Fruit fly (Drosophila melanogaster) whole organism, embryonic: ENCODE measurements around the gene xmas.
A peak's percentile ranks its signal among the peaks of the same experiment; 100 is the strongest.

Source experiments
- Ada2b ChIP-seq: fragments of 200-800 bp; sonication (Bioruptor generic); IDR thresholded peaks from 2 replicates; pipeline ENCODE4 v1.3.6; 2022; ENCODE audit warnings: missing biosample characterization, missing genetic modification characterization
- Aef1 ChIP-seq: fragments of 200-800 bp; sonication (Bioruptor generic); IDR thresholded peaks from 3 replicates; pipeline ENCODE4 v1.3.6; 2022; ENCODE audit warnings: missing biosample characterization, missing genetic modification characterization
- Blimp-1 ChIP-seq: fragments of 200-800 bp; sonication (Bioruptor generic); optimal IDR thresholded peaks from 3 replicates; lab custom pipeline; 2018; ENCODE audit warnings: missing biosample characterization, missing genetic modification characterization, mild to moderate bottlenecking, moderate library complexity, missing genetic modification reagents
- CG10209 ChIP-seq: fragments of 200-800 bp; sonication (Bioruptor generic); optimal IDR thresholded peaks from 3 replicates; lab custom pipeline; 2017; ENCODE audit warnings: missing biosample characterization, mild to moderate bottlenecking, missing genetic modification characterization, missing genetic modification reagents
- CG10267 ChIP-seq: fragments of 200-800 bp; sonication (Bioruptor generic); optimal IDR thresholded peaks from 2 replicates; lab custom pipeline; 2018; ENCODE audit warnings: missing biosample characterization, mild to moderate bottlenecking, missing genetic modification characterization, moderate library complexity
- CG10274 ChIP-seq: fragments of 200-800 bp; sonication (Bioruptor generic); optimal IDR thresholded peaks from 3 replicates; lab custom pipeline; 2017; ENCODE audit warnings: missing biosample characterization, mild to moderate bottlenecking, missing genetic modification characterization
- CG10321 ChIP-seq: fragments of 200-800 bp; sonication (Bioruptor generic); IDR thresholded peaks from 2 replicates; pipeline ENCODE4 v1.3.6; 2022; ENCODE audit warnings: missing biosample characterization, missing genetic modification characterization
- CG10959 ChIP-seq: fragments of 200-800 bp; sonication (Bioruptor generic); IDR thresholded peaks from 2 replicates; pipeline ENCODE4 v1.3.6; 2022; ENCODE audit warnings: missing biosample characterization, missing genetic modification characterization
- CG11560 ChIP-seq: fragments of 200-800 bp; sonication (Bioruptor generic); IDR thresholded peaks from 3 replicates; pipeline ENCODE4 v1.3.6; 2022; ENCODE audit warnings: missing biosample characterization, missing genetic modification characterization
- CG12659 ChIP-seq: fragments of 200-800 bp; sonication (Bioruptor generic); optimal IDR thresholded peaks from 3 replicates; lab custom pipeline; 2017; ENCODE audit warnings: mild to moderate bottlenecking, missing biosample characterization, missing genetic modification reagents, missing genetic modification characterization
- CG14860 ChIP-seq: fragments of 200-800 bp; sonication (Bioruptor generic); IDR thresholded peaks from 3 replicates; pipeline ENCODE4 v1.3.6; 2022; ENCODE audit warnings: missing biosample characterization, missing genetic modification characterization; ENCODE audit not compliant: partially characterized antibody
- CG1603 ChIP-seq: fragments of 200-800 bp; sonication (Bioruptor generic); optimal IDR thresholded peaks from 2 replicates; lab custom pipeline; 2019; ENCODE audit warnings: missing biosample characterization, mild to moderate bottlenecking, missing genetic modification characterization, moderate library complexity
- CG17361 ChIP-seq: fragments of 200-800 bp; sonication (Bioruptor generic); IDR thresholded peaks from 3 replicates; pipeline ENCODE4 v1.3.6; 2022; ENCODE audit warnings: missing biosample characterization, missing genetic modification characterization
- CG17802 ChIP-seq: fragments of 200-800 bp; sonication (Bioruptor generic); optimal IDR thresholded peaks from 2 replicates; lab custom pipeline; 2018; ENCODE audit warnings: missing biosample characterization, mild to moderate bottlenecking, missing genetic modification characterization, moderate library complexity
- CG34376 ChIP-seq: fragments of 200-800 bp; sonication (Bioruptor generic); optimal IDR thresholded peaks from 2 replicates; lab custom pipeline; 2018; ENCODE audit warnings: missing biosample characterization, mild to moderate bottlenecking, missing genetic modification characterization
- CG42726 ChIP-seq: fragments of 200-800 bp; sonication (Bioruptor generic); IDR thresholded peaks from 2 replicates; pipeline ENCODE4 v1.3.6; 2022; ENCODE audit warnings: missing biosample characterization, missing genetic modification characterization; ENCODE audit not compliant: partially characterized antibody
- CG4360 ChIP-seq: fragments of 200-800 bp; sonication (Bioruptor generic); IDR thresholded peaks from 2 replicates; pipeline ENCODE4 v1.3.6; 2022; ENCODE audit warnings: missing biosample characterization, missing genetic modification characterization
- CG4854 ChIP-seq: fragments of 200-800 bp; sonication (Bioruptor generic); optimal IDR thresholded peaks from 2 replicates; lab custom pipeline; 2016; ENCODE audit warnings: missing biosample characterization, missing genetic modification characterization, inconsistent platforms
- CG8765 ChIP-seq: fragments of 200-800 bp; sonication (Bioruptor generic); IDR thresholded peaks from 2 replicates; pipeline ENCODE4 v1.3.6; 2022; ENCODE audit warnings: missing biosample characterization, missing genetic modification characterization
- CG9609 ChIP-seq: fragments of 200-800 bp; sonication (Bioruptor generic); optimal IDR thresholded peaks from 3 replicates; lab custom pipeline; 2016; ENCODE audit warnings: missing biosample characterization, missing genetic modification characterization
- CoRest ChIP-seq: fragments of 200-800 bp; sonication (Bioruptor generic); optimal IDR thresholded peaks from 3 replicates; lab custom pipeline; 2018; ENCODE audit warnings: missing biosample characterization, mild to moderate bottlenecking, missing genetic modification characterization, moderate library complexity
- Dad ChIP-seq: fragments of 200-800 bp; sonication (Bioruptor generic); optimal IDR thresholded peaks from 3 replicates; lab custom pipeline; 2016; ENCODE audit warnings: missing biosample characterization, missing genetic modification characterization
- Dek ChIP-seq: fragments of 200-800 bp; sonication (Bioruptor generic); optimal IDR thresholded peaks from 3 replicates; lab custom pipeline; 2019; ENCODE audit warnings: missing biosample characterization, mild to moderate bottlenecking, missing genetic modification characterization, moderate library complexity
- ERR ChIP-seq: fragments of 200-800 bp; sonication (Bioruptor generic); optimal IDR thresholded peaks from 2 replicates; lab custom pipeline; 2016; ENCODE audit warnings: missing biosample characterization, missing genetic modification characterization
- Fer1 ChIP-seq: fragments of 200-800 bp; sonication (Bioruptor generic); optimal IDR thresholded peaks from 2 replicates; lab custom pipeline; 2017; ENCODE audit warnings: missing biosample characterization, mild to moderate bottlenecking, missing genetic modification characterization
- Fer3 ChIP-seq: fragments of 200-800 bp; sonication (Bioruptor generic); optimal IDR thresholded peaks from 2 replicates; lab custom pipeline; 2018; ENCODE audit warnings: missing biosample characterization, mild to moderate bottlenecking, missing genetic modification characterization, moderate library complexity
- Gug ChIP-seq: fragments of 200-800 bp; sonication (Bioruptor generic); IDR thresholded peaks from 4 replicates; pipeline ENCODE4 v1.3.6; 2022; ENCODE audit warnings: missing biosample characterization, missing genetic modification characterization
- HmgD ChIP-seq: fragments of 200-800 bp; sonication (Bioruptor generic); optimal IDR thresholded peaks from 3 replicates; lab custom pipeline; 2016; ENCODE audit warnings: missing biosample characterization, missing genetic modification characterization
- Hmr ChIP-seq: fragments of 200-800 bp; sonication (Bioruptor generic); optimal IDR thresholded peaks from 3 replicates; lab custom pipeline; 2017; ENCODE audit warnings: mild to moderate bottlenecking, missing biosample characterization, missing genetic modification reagents, missing genetic modification characterization
- Mad ChIP-seq: fragments of 200-800 bp; sonication (Bioruptor generic); optimal IDR thresholded peaks from 2 replicates; lab custom pipeline; 2016; ENCODE audit warnings: missing biosample characterization, missing genetic modification characterization
- Pdp1 ChIP-seq, 2 experiments: fragments of 200-800 bp; sonication (Bioruptor generic); optimal IDR thresholded peaks; 3 replicates each; lab custom pipeline; 2016; ENCODE audit warnings: missing biosample characterization in 2 of 2, missing genetic modification characterization in 2 of 2, mild to moderate bottlenecking in 1 of 2, moderate library complexity in 1 of 2
- Stat92E ChIP-seq, 3 experiments: fragments of >200 bp in 2 of 3; fragments of 200-800 bp in 1 of 3; sonication (Bioruptor generic) in 1 of 3; optimal IDR thresholded peaks; 2 replicates each; lab custom pipeline; 2017 to 2019; ENCODE audit warnings: missing biosample characterization in 3 of 3, missing genetic modification characterization in 3 of 3, mild to moderate bottlenecking in 1 of 3, moderate library complexity in 1 of 3
- YL-1 ChIP-seq: fragments of 200-800 bp; sonication (Bioruptor generic); optimal IDR thresholded peaks from 3 replicates; lab custom pipeline; 2017; ENCODE audit warnings: missing biosample characterization, mild to moderate bottlenecking, missing genetic modification characterization
- bowl ChIP-seq: fragments of 200-800 bp; sonication (Bioruptor generic); IDR thresholded peaks from 2 replicates; pipeline ENCODE4 v1.3.6; 2022; ENCODE audit warnings: missing biosample characterization, missing genetic modification characterization
- chinmo ChIP-seq: fragments of 200-800 bp; sonication (Bioruptor generic); IDR thresholded peaks from 4 replicates; pipeline ENCODE4 v1.3.6; 2022; ENCODE audit warnings: missing biosample characterization, missing genetic modification characterization; ENCODE audit not compliant: partially characterized antibody
- exex ChIP-seq: fragments of 200-800 bp; sonication (Bioruptor generic); optimal IDR thresholded peaks from 4 replicates; lab custom pipeline; 2018; ENCODE audit warnings: missing biosample characterization, mild to moderate bottlenecking, missing genetic modification characterization, moderate library complexity
- gce ChIP-seq: fragments of 200-800 bp; sonication (Bioruptor generic); IDR thresholded peaks from 3 replicates; pipeline ENCODE4 v1.3.6; 2022; ENCODE audit warnings: missing biosample characterization, missing genetic modification characterization
- gt ChIP-seq: fragments of 200-800 bp; sonication (Bioruptor generic); IDR thresholded peaks from 2 replicates; pipeline ENCODE4 v1.3.6; 2022; ENCODE audit warnings: missing biosample characterization, missing genetic modification characterization
- ham ChIP-seq: fragments of 200-800 bp; sonication (Bioruptor generic); IDR thresholded peaks from 2 replicates; pipeline ENCODE4 v1.3.6; 2022; ENCODE audit warnings: missing biosample characterization, missing genetic modification characterization
- lab ChIP-seq: fragments of 200-800 bp; sonication (Bioruptor generic); optimal IDR thresholded peaks from 3 replicates; lab custom pipeline; 2017; ENCODE audit warnings: missing biosample characterization, missing genetic modification characterization, mild to moderate bottlenecking, moderate library complexity, missing genetic modification reagents
- lola ChIP-seq, 3 experiments: fragments of >200 bp in 2 of 3; fragments of 200-800 bp in 1 of 3; sonication (Bioruptor generic) in 1 of 3; optimal IDR thresholded peaks; 2 replicates each; lab custom pipeline; 2017 to 2019; ENCODE audit warnings: missing biosample characterization in 3 of 3, missing genetic modification characterization in 3 of 3, mild to moderate bottlenecking in 1 of 3, moderate library complexity in 1 of 3
- pros ChIP-seq: fragments of 200-800 bp; sonication (Bioruptor generic); optimal IDR thresholded peaks from 3 replicates; lab custom pipeline; 2019; ENCODE audit warnings: missing biosample characterization, mild to moderate bottlenecking, missing genetic modification characterization, moderate library complexity
- pzg ChIP-seq: fragments of 200-800 bp; sonication (Bioruptor generic); optimal IDR thresholded peaks from 3 replicates; lab custom pipeline; 2018; ENCODE audit warnings: missing biosample characterization, mild to moderate bottlenecking, missing genetic modification characterization, moderate library complexity
- rib ChIP-seq: fragments of 200-800 bp; sonication (Bioruptor generic); IDR thresholded peaks from 2 replicates; pipeline ENCODE4 v1.3.6; 2022; ENCODE audit warnings: missing biosample characterization, missing genetic modification characterization
- sens ChIP-seq: fragments of 200-800 bp; sonication (Bioruptor generic); peaks from one replicate; lab custom pipeline; 2016; ENCODE audit warnings: missing biosample characterization, missing genetic modification characterization
- sima ChIP-seq: fragments of 200-800 bp; sonication (Bioruptor generic); optimal IDR thresholded peaks from 2 replicates; lab custom pipeline; 2016; ENCODE audit warnings: missing biosample characterization, missing genetic modification characterization
- ssp ChIP-seq: fragments of 200-800 bp; sonication (Bioruptor generic); IDR thresholded peaks from 2 replicates; pipeline ENCODE4 v1.3.6; 2022; ENCODE audit warnings: missing biosample characterization, missing genetic modification characterization
- sug ChIP-seq: fragments of 200-800 bp; optimal IDR thresholded peaks from 2 replicates; lab custom pipeline; 2019; ENCODE audit warnings: missing biosample characterization, mild to moderate bottlenecking, missing genetic modification characterization, moderate library complexity
- tx ChIP-seq: fragments of 200-800 bp; sonication (Bioruptor generic); optimal IDR thresholded peaks from 2 replicates; lab custom pipeline; 2016; ENCODE audit warnings: missing biosample characterization, missing genetic modification characterization

xmas gene

DNA sequence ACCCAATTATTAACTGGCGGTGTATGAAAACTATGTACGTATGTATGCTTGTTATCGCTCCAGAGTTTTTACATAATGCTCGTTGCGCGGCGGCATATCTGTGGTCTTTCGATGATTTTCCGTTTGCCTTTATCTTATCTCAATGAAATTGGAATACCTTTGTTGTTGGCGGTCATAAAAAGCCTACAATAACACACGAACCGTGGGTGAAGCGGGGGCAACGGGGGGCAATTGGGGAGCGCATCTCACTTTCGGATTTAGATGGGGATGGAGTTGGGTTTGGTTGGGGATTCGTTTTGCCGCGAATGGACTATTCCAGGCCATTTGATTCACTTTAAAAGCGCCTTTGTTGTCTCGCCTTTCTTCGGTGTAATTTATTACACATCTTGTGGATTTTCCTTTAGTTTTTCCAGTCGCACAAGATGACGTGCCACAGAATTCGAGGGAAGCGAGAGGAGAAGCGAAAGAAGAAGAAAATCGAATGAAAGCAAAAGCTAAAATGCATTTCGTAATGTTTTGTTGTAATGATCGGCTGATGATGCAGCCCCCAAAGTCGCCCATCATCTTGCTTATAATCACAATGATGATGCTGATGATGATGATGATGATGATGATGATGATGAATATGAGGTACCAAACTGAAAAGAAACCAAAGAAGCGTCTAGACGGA is 36.5 kb downstream of the xmas start (continued):
- no peak for TF ChIP-seq HmgD (GFP tag; lab: Kevin White, UChicago)
- no peak for TF ChIP-seq CG10267
- 0 out of 4 replicates have a peak, but pooled peaks have one; percentile 43 for TF ChIP-seq chinmo
- no peak for TF ChIP-seq CG10274 (GFP tag; lab: Kevin White, UChicago)
- peak; percentile 49 for TF ChIP-seq sug (tag; lab: Kevin White, UChicago)
- TF ChIP-seq CG17802 = no peak
- no peak for TF ChIP-seq Stat92E (GFP tag; optimal IDR thresholded peaks at IDR 0.05; lab: Kevin White, UChicago)
- no peak for TF ChIP-seq bowl (GFP tag; lab: Robert Waterston, UW)
- no peak for TF ChIP-seq CG10209
- no peak for TF ChIP-seq YL-1 (GFP tag; lab: Kevin White, UChicago)
- TF ChIP-seq Pdp1 (GFP tag; optimal IDR thresholded peaks at IDR 0.05; lab: Kevin White, UChicago) = peak in 1 of 2 experiments; percentile 74
- no peak for TF ChIP-seq CG42726
- TF ChIP-seq Mad (GFP tag; lab: Kevin White, UChicago) = no peak
- TF ChIP-seq CG10959 (GFP tag; lab: Robert Waterston, UW) = no peak
- TF ChIP-seq Fer3 (tag; lab: Kevin White, UChicago) = no peak
- no peak for TF ChIP-seq rib (GFP tag; lab: Robert Waterston, UW)
- no peak for TF ChIP-seq ham
- TF ChIP-seq CG1603 (tag; lab: Kevin White, UChicago) = no peak
- TF ChIP-seq ERR (GFP tag; lab: Kevin White, UChicago) = no peak
- no peak for TF ChIP-seq CG11560 (tag; lab: Robert Waterston, UW)
- TF ChIP-seq tx = no peak
- no peak for TF ChIP-seq CG14860 (GFP tag; lab: Robert Waterston, UW)
- no peak for TF ChIP-seq CG4854
- TF ChIP-seq CG4360 (GFP tag; lab: Robert Waterston, UW) = peak; percentile 46; the same call in 1 of the 2 replicates
- TF ChIP-seq pzg (GFP tag; lab: Kevin White, UChicago) = no peak
- TF ChIP-seq CG12659 (GFP tag; lab: Kevin White, UChicago) = no peak
- TF ChIP-seq Fer1 (GFP tag; lab: Kevin White, UChicago) = no peak
- no peak for TF ChIP-seq gce (GFP tag; lab: Robert Waterston, UW)
- TF ChIP-seq Gug (GFP tag; lab: Robert Waterston, UW) = no peak
- TF ChIP-seq exex (tag; lab: Kevin White, UChicago) = peak; percentile 58
- no peak for TF ChIP-seq Hmr (GFP tag; lab: Kevin White, UChicago)
- TF ChIP-seq sens (GFP tag; lab: Kevin White, UChicago) = peak; percentile 31
- TF ChIP-seq CG8765 (GFP tag; lab: Robert Waterston, UW) = no peak
- no peak for TF ChIP-seq CG34376
- TF ChIP-seq Dad (GFP tag; lab: Kevin White, UChicago) = no peak
- no peak for TF ChIP-seq Dek (tag; lab: Kevin White, UChicago)
- TF ChIP-seq CG17361 (GFP tag; lab: Robert Waterston, UW) = no peak
- TF ChIP-seq sima = no peak
- TF ChIP-seq lab (GFP tag; lab: Kevin White, UChicago) = peak; percentile 37
- TF ChIP-seq pros (GFP tag; lab: Kevin White, UChicago) = peak; percentile 64
- TF ChIP-seq CG9609 = no peak
- TF ChIP-seq Blimp-1 (GFP tag; lab: Kevin White, UChicago) = peak; percentile 94
- no peak for TF ChIP-seq ssp (GFP tag; lab: Robert Waterston, UW)
- no peak for TF ChIP-seq gt (GFP tag; lab: Robert Waterston, UW)
- 0 out of 3 replicates have a peak, but pooled peaks have one; percentile 22 for TF ChIP-seq Aef1 (GFP tag; lab: Robert Waterston, UW)
- TF ChIP-seq CoRest (tag; lab: Kevin White, UChicago) = no peak
- TF ChIP-seq lola (GFP tag; optimal IDR thresholded peaks at IDR 0.05; lab: Kevin White, UChicago) = no peak
- TF ChIP-seq Ada2b (GFP tag; lab: Robert Waterston, UW) = no peak
- no peak for TF ChIP-seq CG10321 (GFP tag; lab: Robert Waterston, UW)
